Fruit fly (Drosophila melanogaster): ENCODE data around the gene Rbcn-3A.

Rbcn-3A gene

DNA sequence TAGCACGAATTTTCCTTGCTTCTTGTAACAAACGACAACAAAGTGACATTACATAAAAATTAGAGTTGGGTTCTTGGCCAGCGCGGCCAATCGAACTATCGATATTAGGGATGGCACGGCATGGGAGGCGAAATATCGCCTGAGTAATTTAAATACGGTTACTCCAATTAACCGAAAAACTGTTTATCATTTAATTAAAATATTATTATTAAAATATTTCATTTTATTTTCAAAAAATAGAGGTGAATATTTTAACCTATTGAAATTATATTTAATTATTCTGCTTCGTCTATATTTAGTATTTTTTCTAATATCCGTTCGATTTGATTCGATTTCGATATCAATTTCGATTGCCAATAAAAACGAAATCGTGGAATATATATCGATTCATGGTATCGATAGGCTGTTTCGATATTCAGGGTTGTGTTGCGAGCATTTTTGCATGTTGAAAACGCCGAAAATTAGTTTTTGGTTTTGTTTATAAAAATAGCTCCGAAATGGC lies at the start of gene Rbcn-3A, which contains the start of gene Spx:
Rbcn-3A (minus strand) TSS at position 74 of the 502 bp plus-strand sequence.
Spx (plus strand) TSS at position 409 of the 502 bp plus-strand sequence.
- TF ChIP-seq psq (optimal IDR thresholded peaks at IDR 0.05) (no peak), pan (optimal IDR thresholded peaks at IDR 0.05) (no peak), usp (GFP tag; optimal IDR thresholded peaks at IDR 0.05) (no peak), EcR (GFP tag; optimal IDR thresholded peaks at IDR 0.05) (no peak), Dll (optimal IDR thresholded peaks at IDR 0.05) (no peak), CG8478 (optimal IDR thresholded peaks at IDR 0.05) (no peak)

dm6 chrX:6304203-6304602 lies 48.9 kb upstream of the Rbcn-3A start:
- no peak for TF ChIP-seq pan (optimal IDR thresholded peaks at IDR 0.05)
- TF ChIP-seq usp (GFP tag; optimal IDR thresholded peaks at IDR 0.05): no peak
- no peak for TF ChIP-seq Dll (optimal IDR thresholded peaks at IDR 0.05)
- TF ChIP-seq CG8478 (optimal IDR thresholded peaks at IDR 0.05): no peak
- TF ChIP-seq EcR (GFP tag; optimal IDR thresholded peaks at IDR 0.05): no peak
- TF ChIP-seq psq (optimal IDR thresholded peaks at IDR 0.05): no peak

DNA sequence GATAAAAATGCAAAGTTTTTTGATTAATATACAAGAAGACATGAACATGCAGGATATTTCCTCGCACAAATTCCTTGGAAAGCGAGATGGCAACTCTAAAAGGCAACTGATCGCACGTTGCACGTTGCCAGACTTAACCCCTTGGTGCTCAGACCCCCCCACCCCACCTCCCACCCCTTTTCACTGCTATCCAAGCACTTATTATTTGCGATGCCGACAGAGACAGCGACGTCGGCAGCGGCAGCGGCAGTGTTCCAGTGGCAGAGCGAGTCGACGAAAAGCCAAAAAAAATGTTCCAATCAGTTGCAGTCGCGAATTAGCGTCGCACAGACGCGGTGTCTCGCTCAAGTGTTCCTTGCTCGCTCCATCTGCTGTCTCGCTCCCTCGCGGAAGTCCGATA lies 48.4 kb upstream of the Rbcn-3A start, which contains the start of gene CG3823:
CG3823 (plus strand) TSS at position 301 of the 400 bp plus-strand sequence.
- TF ChIP-seq EcR (GFP tag; optimal IDR thresholded peaks at IDR 0.05): no peak
- TF ChIP-seq CG8478 (optimal IDR thresholded peaks at IDR 0.05): no peak
- no peak for TF ChIP-seq psq (optimal IDR thresholded peaks at IDR 0.05)
- TF ChIP-seq pan (optimal IDR thresholded peaks at IDR 0.05): no peak
- TF ChIP-seq usp (GFP tag; optimal IDR thresholded peaks at IDR 0.05): no peak
- no peak for TF ChIP-seq Dll (optimal IDR thresholded peaks at IDR 0.05)

- TF ChIP-seq usp (GFP tag; optimal IDR thresholded peaks at IDR 0.05): no peak
These were observed 47.9 kb upstream of the Rbcn-3A start for dm6 chrX:6303196-6303595.

- TF ChIP-seq Dll (optimal IDR thresholded peaks at IDR 0.05) (no peak), CG8478 (optimal IDR thresholded peaks at IDR 0.05) (no peak), EcR (GFP tag; optimal IDR thresholded peaks at IDR 0.05) (no peak), psq (optimal IDR thresholded peaks at IDR 0.05) (no peak), pan (optimal IDR thresholded peaks at IDR 0.05) (no peak), usp (GFP tag; optimal IDR thresholded peaks at IDR 0.05) (no peak)
These were observed 45.8 kb upstream of the Rbcn-3A start, which contains the start of gene CG12219 for dm6 chrX:6301052-6301451. CG12219 (minus strand) TSS chrX:6301285.

DNA sequence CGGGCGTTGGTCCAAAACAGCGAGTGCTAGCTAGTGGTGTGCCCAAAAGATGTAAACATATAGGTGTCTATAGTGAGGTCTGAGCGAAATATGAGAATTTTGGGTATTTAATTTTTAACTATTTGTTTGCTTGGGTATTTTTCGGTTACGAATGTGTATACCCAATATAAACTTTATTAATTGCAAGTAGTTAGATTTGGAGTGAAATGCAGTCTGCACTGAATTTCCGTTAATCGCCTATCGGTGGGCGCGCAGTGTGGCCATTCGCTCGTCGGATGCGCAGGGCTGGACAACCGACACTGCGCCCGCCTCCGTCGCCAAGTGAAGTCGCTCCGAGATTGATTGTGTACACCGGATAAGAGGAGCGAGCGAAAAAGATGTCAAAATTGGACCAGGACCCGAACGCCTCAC lies 39.8 kb upstream of the Rbcn-3A start, which contains the start of the genes CG15891 and CG3815:
CG15891 (minus strand) TSS at position 217 of the 411 bp plus-strand sequence.
CG3815 (plus strand) TSS at position 261 of the 411 bp plus-strand sequence.
- TF ChIP-seq EcR (GFP tag; optimal IDR thresholded peaks at IDR 0.05) (no peak), CG8478 (optimal IDR thresholded peaks at IDR 0.05) (no peak), Dll (optimal IDR thresholded peaks at IDR 0.05) (no peak), psq (optimal IDR thresholded peaks at IDR 0.05) (no peak), usp (GFP tag; optimal IDR thresholded peaks at IDR 0.05) (no peak), pan (optimal IDR thresholded peaks at IDR 0.05) (no peak)

DNA sequence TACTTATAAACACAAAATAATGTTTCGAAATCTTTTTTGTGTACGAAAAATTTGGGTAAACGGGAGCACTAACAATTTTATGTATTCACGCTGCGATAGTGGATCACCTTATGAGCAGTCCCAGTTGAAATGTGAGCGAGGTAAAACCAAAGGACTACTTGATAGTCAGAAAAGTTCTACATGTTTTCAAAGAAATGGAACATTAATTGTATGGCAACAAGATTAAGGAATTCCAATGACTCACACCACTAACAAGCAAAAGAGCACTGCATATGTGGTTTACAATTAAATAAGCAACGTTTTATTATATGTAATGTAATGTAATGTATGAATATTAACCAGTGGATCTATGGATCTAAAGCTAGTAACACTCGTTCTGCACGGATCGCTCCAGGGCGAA lies 39.0 kb upstream of the Rbcn-3A start, which contains the start of gene CG15892:
CG15892 (minus strand) TSS at position 101 of the 400 bp plus-strand sequence.
- TF ChIP-seq pan (optimal IDR thresholded peaks at IDR 0.05) (no peak), psq (optimal IDR thresholded peaks at IDR 0.05) (no peak), usp (GFP tag; optimal IDR thresholded peaks at IDR 0.05) (no peak), Dll (optimal IDR thresholded peaks at IDR 0.05) (no peak), EcR (GFP tag; optimal IDR thresholded peaks at IDR 0.05) (no peak), CG8478 (optimal IDR thresholded peaks at IDR 0.05) (no peak)

DNA sequence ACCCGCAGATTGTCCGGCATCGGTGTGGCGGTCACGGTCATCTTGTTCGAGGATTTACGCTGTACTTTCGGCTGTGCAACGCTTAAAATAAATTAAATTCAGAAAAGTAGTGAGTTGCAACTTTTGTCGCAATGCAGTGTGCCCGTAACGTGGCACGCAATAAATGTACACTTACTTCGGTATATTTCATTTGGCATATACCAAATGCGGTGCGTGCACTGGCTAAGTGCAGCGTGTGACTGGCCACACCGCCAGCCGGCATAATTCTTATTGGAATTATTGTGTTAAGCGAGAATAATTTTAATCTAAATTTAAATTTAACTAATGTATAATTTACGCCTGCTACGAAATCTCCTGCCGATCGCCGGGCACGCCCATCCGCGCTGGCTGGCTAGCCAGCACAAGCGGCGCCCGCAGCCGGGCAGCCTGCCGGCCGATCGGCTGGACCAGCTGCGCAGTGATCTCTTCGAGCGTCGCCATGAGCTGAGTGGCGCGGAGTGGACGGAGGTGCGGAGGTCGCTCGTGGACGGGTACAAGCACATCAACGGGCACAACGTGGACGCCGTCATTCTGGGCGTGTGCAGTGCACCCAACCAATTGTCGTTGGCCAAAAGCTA lies 35.9 kb upstream of the Rbcn-3A start, which contains the start of the genes Rpt4 and mldr:
Rpt4 (minus strand) TSS at position 163 of the 617 bp plus-strand sequence.
mldr (plus strand) TSS at position 221 of the 617 bp plus-strand sequence.
- TF ChIP-seq pan (optimal IDR thresholded peaks at IDR 0.05) (no peak), psq (optimal IDR thresholded peaks at IDR 0.05) (no peak), CG8478 (optimal IDR thresholded peaks at IDR 0.05) (no peak), usp (GFP tag; optimal IDR thresholded peaks at IDR 0.05) (no peak), Dll (optimal IDR thresholded peaks at IDR 0.05) (no peak), EcR (GFP tag; optimal IDR thresholded peaks at IDR 0.05) (no peak)

dm6 chrX:6287842-6288241 lies 32.6 kb upstream of the Rbcn-3A start, which contains the start of the genes Top3beta and wuho:
Top3beta (minus strand) TSS chrX:6287990.
wuho (plus strand) TSS chrX:6288100.
- TF ChIP-seq CG8478 (optimal IDR thresholded peaks at IDR 0.05) (no peak), EcR (GFP tag; optimal IDR thresholded peaks at IDR 0.05) (no peak)

- TF ChIP-seq EcR (GFP tag; optimal IDR thresholded peaks at IDR 0.05) (no peak), CG8478 (optimal IDR thresholded peaks at IDR 0.05) (no peak), Dll (optimal IDR thresholded peaks at IDR 0.05) (no peak), pan (optimal IDR thresholded peaks at IDR 0.05) (no peak), usp (GFP tag; optimal IDR thresholded peaks at IDR 0.05) (no peak), psq (optimal IDR thresholded peaks at IDR 0.05) (no peak)
These were observed 28.2 kb upstream of the Rbcn-3A start, which contains the start of gene CG11700 for dm6 chrX:6283470-6283869. CG11700 (minus strand) TSS chrX:6283575.

- no peak for TF ChIP-seq CG8478 (optimal IDR thresholded peaks at IDR 0.05)
- no peak for TF ChIP-seq EcR (GFP tag; optimal IDR thresholded peaks at IDR 0.05)
- TF ChIP-seq pan (optimal IDR thresholded peaks at IDR 0.05): no peak
- no peak for TF ChIP-seq psq (optimal IDR thresholded peaks at IDR 0.05)
- TF ChIP-seq usp (GFP tag; optimal IDR thresholded peaks at IDR 0.05): no peak
- no peak for TF ChIP-seq Dll (optimal IDR thresholded peaks at IDR 0.05)
These were observed 24.4 kb upstream of the Rbcn-3A start, which contains the start of gene Ubi-p5E for dm6 chrX:6279629-6280073. Ubi-p5E (minus strand) TSS chrX:6279647.
